Fruit fly (Drosophila melanogaster): ENCODE data around the gene CG31140.
A peak's percentile ranks its signal among the peaks of the same experiment; 100 is the strongest.

Gene CG31140

dm6 chr3R:23955380-23955779 is 7.6 kb upstream of the CG31140 start (continued):
- TF ChIP-seq fd59A (GFP tag; optimal IDR thresholded peaks at IDR 0.05) (no peak), CG8632 (GFP tag; optimal IDR thresholded peaks at IDR 0.05) (no peak), CG6163 (GFP tag; IDR thresholded peaks at IDR 0.05) (peak; percentile 41; the same call in 1 of the 3 replicates), Hr38 (GFP tag; optimal IDR thresholded peaks at IDR 0.05) (no peak), salr (GFP tag; optimal IDR thresholded peaks at IDR 0.05) (no peak), CG34406 (GFP tag; optimal IDR thresholded peaks at IDR 0.05) (no peak), Ets96B (tag; optimal IDR thresholded peaks at IDR 0.05) (no peak), CG11294 (GFP tag; IDR thresholded peaks at IDR 0.05) (no peak), Lpt (GFP tag; optimal IDR thresholded peaks at IDR 0.05) (peak; percentile 20), dac (GFP tag; optimal IDR thresholded peaks at IDR 0.05) (no peak), fkh (GFP tag; optimal IDR thresholded peaks at IDR 0.05) (no peak), esn (GFP tag; optimal IDR thresholded peaks at IDR 0.05) (peak; percentile 23), CG6808 (GFP tag; optimal IDR thresholded peaks at IDR 0.05) (no peak), CG10669 (GFP tag; optimal IDR thresholded peaks at IDR 0.05) (no peak), CG9139 (GFP tag; optimal IDR thresholded peaks at IDR 0.05) (no peak), topi (GFP tag; optimal IDR thresholded peaks at IDR 0.05) (peak; percentile 21), eg (GFP tag; IDR thresholded peaks at IDR 0.05) (peak; percentile 17; the same call in 1 of the 3 replicates), Hr4 (GFP tag; optimal IDR thresholded peaks at IDR 0.05) (no peak), CG3919 (GFP tag; optimal IDR thresholded peaks at IDR 0.05) (peak; percentile 41), Ets21C (GFP tag; optimal IDR thresholded peaks at IDR 0.05) (no peak), CG8119 (GFP tag; IDR thresholded peaks at IDR 0.05) (peak; percentile 29; the same call in 1 of the 3 replicates), CG7368 (GFP tag; optimal IDR thresholded peaks at IDR 0.05) (no peak), CG8319 (GFP tag; optimal IDR thresholded peaks at IDR 0.05) (no peak), Eip75B (GFP tag; optimal IDR thresholded peaks at IDR 0.05) (peak; percentile 30), CG1621 (tag; optimal IDR thresholded peaks at IDR 0.05) (no peak), Blimp-1 (GFP tag; optimal IDR thresholded peaks at IDR 0.05) (peak; percentile 90), lz (GFP tag; optimal IDR thresholded peaks at IDR 0.05) (no peak)

dm6 chr3R:23958091-23958838 is 4.7 kb upstream of the CG31140 start, which contains the start of the genes GluProRS and AP-1sigma:
Gene GluProRS, minus strand, starts transcription at chr3R:23958391.
Gene AP-1sigma, plus strand, starts transcription at chr3R:23958651.
- peak; percentile 58 for TF ChIP-seq spab (GFP tag; optimal IDR thresholded peaks at IDR 0.05)
- TF ChIP-seq OdsH (GFP tag; optimal IDR thresholded peaks at IDR 0.05) = peak; percentile 92
- TF ChIP-seq topi (GFP tag; optimal IDR thresholded peaks at IDR 0.05) = peak; percentile 87
- no peak for TF ChIP-seq Hr38 (GFP tag; optimal IDR thresholded peaks at IDR 0.05)
- TF ChIP-seq cyc (GFP tag; optimal IDR thresholded peaks at IDR 0.05) = peak; percentile 89
- TF ChIP-seq CG9139 (GFP tag; optimal IDR thresholded peaks at IDR 0.05) = no peak
- peak; percentile 65 for TF ChIP-seq CG34406 (GFP tag; optimal IDR thresholded peaks at IDR 0.05)
- peak; percentile 65 for TF ChIP-seq CG11762 (GFP tag; optimal IDR thresholded peaks at IDR 0.05; ENCODE audit: insufficient read depth)
- TF ChIP-seq salr (GFP tag; optimal IDR thresholded peaks at IDR 0.05) = peak in 1 of 2 experiments; percentile 76
- no peak for TF ChIP-seq CG6854 (GFP tag; optimal IDR thresholded peaks at IDR 0.05)
- peak; percentile 93 for TF ChIP-seq esn (GFP tag; optimal IDR thresholded peaks at IDR 0.05)
- TF ChIP-seq CG16779 (tag; optimal IDR thresholded peaks at IDR 0.05) = no peak
- TF ChIP-seq net (GFP tag; optimal IDR thresholded peaks at IDR 0.05) = peak; percentile 82
- TF ChIP-seq CG15336 (GFP tag; IDR thresholded peaks at IDR 0.05) = peak; percentile 90
- TF ChIP-seq Ets21C (GFP tag; optimal IDR thresholded peaks at IDR 0.05) = peak; percentile 87
- peak; percentile 86 for TF ChIP-seq CG3032 (tag; optimal IDR thresholded peaks at IDR 0.05)
- peak; percentile 76 for TF ChIP-seq CG7368 (GFP tag; optimal IDR thresholded peaks at IDR 0.05)
- peak; percentile 59 for TF ChIP-seq fd59A (GFP tag; optimal IDR thresholded peaks at IDR 0.05)
- peak; percentile 94 for TF ChIP-seq CG6163 (GFP tag; IDR thresholded peaks at IDR 0.05)
- TF ChIP-seq CG4318 (GFP tag; optimal IDR thresholded peaks at IDR 0.05) = peak; percentile 77
- peak; percentile 97 for TF ChIP-seq eg (GFP tag; IDR thresholded peaks at IDR 0.05)
- peak; percentile 60 for TF ChIP-seq Blimp-1 (GFP tag; optimal IDR thresholded peaks at IDR 0.05)
- TF ChIP-seq CG8119 (GFP tag; IDR thresholded peaks at IDR 0.05) = peak; percentile 90
- peak; percentile 91 for TF ChIP-seq CG11294 (GFP tag; IDR thresholded peaks at IDR 0.05)
- peak; percentile 88 for TF ChIP-seq Smox (GFP tag; optimal IDR thresholded peaks at IDR 0.05)
- TF ChIP-seq CG8632 (GFP tag; optimal IDR thresholded peaks at IDR 0.05) = peak; percentile 63
- peak; percentile 57 for TF ChIP-seq Eip93F (GFP tag; optimal IDR thresholded peaks at IDR 0.05)
- TF ChIP-seq CG3919 (GFP tag; optimal IDR thresholded peaks at IDR 0.05) = peak; percentile 87
- peak; percentile 79 for TF ChIP-seq CG8319 (GFP tag; optimal IDR thresholded peaks at IDR 0.05)
- TF ChIP-seq CG10669 (GFP tag; optimal IDR thresholded peaks at IDR 0.05) = peak; percentile 81
- TF ChIP-seq Eip78C (GFP tag) = peak; percentile 95
- no peak for TF ChIP-seq CG6276 (GFP tag; optimal IDR thresholded peaks at IDR 0.05)
- peak; percentile 82 for TF ChIP-seq Ets96B (tag; optimal IDR thresholded peaks at IDR 0.05)
- TF ChIP-seq Lpt (GFP tag; optimal IDR thresholded peaks at IDR 0.05) = peak; percentile 62
- peak; percentile 80 for TF ChIP-seq fkh (GFP tag; optimal IDR thresholded peaks at IDR 0.05)
- peak; percentile 83 for TF ChIP-seq CG6792 (GFP tag; optimal IDR thresholded peaks at IDR 0.05)
- peak; percentile 91 for TF ChIP-seq CG31627 (GFP tag; optimal IDR thresholded peaks at IDR 0.05)
- peak; percentile 85 for TF ChIP-seq CG32006 (GFP tag; optimal IDR thresholded peaks at IDR 0.05)
- peak; percentile 79 for TF ChIP-seq achi (GFP tag; optimal IDR thresholded peaks at IDR 0.05)
